Fruit fly (Drosophila melanogaster): ENCODE data around the gene CG14285.

DNA sequence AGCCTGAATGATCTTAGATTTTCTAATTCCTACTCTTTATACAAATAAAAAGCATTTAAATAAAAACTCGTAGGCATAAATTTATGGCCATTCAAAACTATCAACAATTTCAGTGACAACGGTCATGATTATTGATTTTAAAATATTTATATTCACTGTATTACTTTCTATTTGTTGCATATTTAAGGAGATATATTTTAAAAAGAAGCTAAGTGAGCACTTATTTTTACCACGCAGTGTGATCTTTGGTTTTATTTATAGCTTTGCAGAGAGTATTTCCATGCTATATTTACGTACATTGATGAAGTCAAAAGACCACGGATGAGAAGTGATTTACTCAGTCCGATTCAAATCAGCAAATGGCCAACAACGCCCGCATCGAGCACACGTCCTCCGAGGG, at the start of gene CG14285:
- TF ChIP-seq Dfd (GFP tag; optimal IDR thresholded peaks at IDR 0.05) (no peak), CG10274 (GFP tag; optimal IDR thresholded peaks at IDR 0.05) (no peak), ranshi (GFP tag; IDR thresholded peaks at IDR 0.05) (no peak), CG7928 (GFP tag; optimal IDR thresholded peaks at IDR 0.05) (no peak), CG6689 (GFP tag; IDR thresholded peaks at IDR 0.05) (no peak), ttk (GFP tag; IDR thresholded peaks at IDR 0.05) (no peak), mirr (GFP tag; optimal IDR thresholded peaks at IDR 0.05) (no peak), CG6254 (GFP tag; optimal IDR thresholded peaks at IDR 0.05) (no peak), tna (GFP tag; IDR thresholded peaks at IDR 0.05; ENCODE audit: partially characterized antibody) (no peak), stc (GFP tag; IDR thresholded peaks at IDR 0.05) (no peak)

All from whole organism, embryonic.